Fruit fly (Drosophila melanogaster) whole organism, embryonic: ENCODE measurements around the gene rictor.

Experiments
- CG10274 ChIP-seq: fragments of 200-800 bp; sonication (Bioruptor generic); optimal IDR thresholded peaks from 3 replicates; lab custom pipeline; 2017; ENCODE audit warnings: missing biosample characterization, mild to moderate bottlenecking, missing genetic modification characterization
- CG11456 ChIP-seq: fragments of 200-800 bp; sonication (Bioruptor generic); IDR thresholded peaks from 3 replicates; pipeline ENCODE4 v1.3.6; 2022; ENCODE audit warnings: missing biosample characterization, missing genetic modification characterization
- CG13123 ChIP-seq: fragments of 200-800 bp; sonication (Bioruptor generic); optimal IDR thresholded peaks from 2 replicates; lab custom pipeline; 2016; ENCODE audit warnings: missing biosample characterization, missing genetic modification characterization
- CG14965 ChIP-seq: fragments of 200-800 bp; sonication (Bioruptor generic); optimal IDR thresholded peaks from 2 replicates; lab custom pipeline; 2016; ENCODE audit warnings: missing biosample characterization, missing genetic modification characterization, borderline replicate concordance
- CG15269 ChIP-seq: fragments of 200-800 bp; sonication (Bioruptor generic); optimal IDR thresholded peaks from 2 replicates; lab custom pipeline; 2018; ENCODE audit warnings: missing biosample characterization, mild to moderate bottlenecking, missing genetic modification characterization, moderate library complexity
- CG16779 ChIP-seq: fragments of 200-800 bp; sonication (Bioruptor generic); IDR thresholded peaks from 2 replicates; pipeline ENCODE4 v1.3.6; 2022; ENCODE audit warnings: missing biosample characterization, missing genetic modification characterization
- CG17568 ChIP-seq: fragments of 200-800 bp; sonication (Bioruptor generic); optimal IDR thresholded peaks from 2 replicates; lab custom pipeline; 2018; ENCODE audit warnings: missing biosample characterization, mild to moderate bottlenecking, missing genetic modification characterization, moderate library complexity
- CG17612 ChIP-seq: fragments of 200-800 bp; sonication (Bioruptor generic); IDR thresholded peaks from 2 replicates; pipeline ENCODE4 v1.3.6; 2022; ENCODE audit warnings: missing biosample characterization, missing genetic modification characterization
- CG30403 ChIP-seq: fragments of 200-800 bp; sonication (Bioruptor generic); optimal IDR thresholded peaks from 3 replicates; lab custom pipeline; 2016; ENCODE audit warnings: missing biosample characterization, missing genetic modification characterization
- CG34376 ChIP-seq: fragments of 200-800 bp; sonication (Bioruptor generic); optimal IDR thresholded peaks from 2 replicates; lab custom pipeline; 2018; ENCODE audit warnings: missing biosample characterization, mild to moderate bottlenecking, missing genetic modification characterization
- CG34422 ChIP-seq: fragments of 200-800 bp; sonication (Bioruptor generic); IDR thresholded peaks from 3 replicates; pipeline ENCODE4 v1.3.6; 2022; ENCODE audit warnings: missing biosample characterization, missing genetic modification characterization
- CG4328 ChIP-seq: fragments of 200-800 bp; sonication (Bioruptor generic); optimal IDR thresholded peaks from 3 replicates; lab custom pipeline; 2017; ENCODE audit warnings: missing biosample characterization, missing genetic modification reagents, missing genetic modification characterization
- CG4424 ChIP-seq: fragments of 200-800 bp; sonication (Bioruptor generic); optimal IDR thresholded peaks from 3 replicates; lab custom pipeline; 2016; ENCODE audit warnings: missing biosample characterization, missing genetic modification characterization
- CG7928 ChIP-seq: fragments of 200-800 bp; sonication (Bioruptor generic); optimal IDR thresholded peaks from 2 replicates; lab custom pipeline; 2017; ENCODE audit warnings: missing biosample characterization, mild to moderate bottlenecking, missing genetic modification characterization
- CG8388 ChIP-seq: fragments of 200-800 bp; sonication (Bioruptor generic); optimal IDR thresholded peaks from 2 replicates; lab custom pipeline; 2019; ENCODE audit warnings: missing biosample characterization, mild to moderate bottlenecking, missing genetic modification characterization, moderate library complexity
- CG9609 ChIP-seq: fragments of 200-800 bp; sonication (Bioruptor generic); optimal IDR thresholded peaks from 3 replicates; lab custom pipeline; 2016; ENCODE audit warnings: missing biosample characterization, missing genetic modification characterization
- D19A ChIP-seq: fragments of 200-800 bp; optimal IDR thresholded peaks from 3 replicates; lab custom pipeline; 2019; ENCODE audit warnings: missing biosample characterization, mild to moderate bottlenecking, missing genetic modification characterization, moderate library complexity
- D19B ChIP-seq: fragments of 200-800 bp; sonication (Bioruptor generic); optimal IDR thresholded peaks from 2 replicates; lab custom pipeline; 2017; ENCODE audit warnings: missing biosample characterization, mild to moderate bottlenecking, missing genetic modification characterization
- ERR ChIP-seq: fragments of 200-800 bp; sonication (Bioruptor generic); optimal IDR thresholded peaks from 2 replicates; lab custom pipeline; 2016; ENCODE audit warnings: missing biosample characterization, missing genetic modification characterization
- Eip74EF ChIP-seq, 2 experiments: fragments of 200-800 bp in 1 of 2; fragments of >200 bp in 1 of 2; sonication (Bioruptor generic) in 1 of 2; optimal IDR thresholded peaks; 2 replicates each; lab custom pipeline; 2017 to 2019; ENCODE audit warnings: missing biosample characterization in 2 of 2, missing genetic modification characterization in 2 of 2, mild to moderate bottlenecking in 1 of 2, moderate library complexity in 1 of 2
- GATAe ChIP-seq: fragments of 200-800 bp; sonication (Bioruptor generic); conservative IDR thresholded peaks from 2 replicates; pipeline ENCODE4 v1.3.6; 2022; ENCODE audit warnings: missing biosample characterization, missing genetic modification characterization
- HLH4C ChIP-seq: fragments of 200-800 bp; sonication (Bioruptor generic); IDR thresholded peaks from 3 replicates; pipeline ENCODE4 v1.3.6; 2022; ENCODE audit warnings: missing biosample characterization, missing genetic modification characterization; ENCODE audit not compliant: partially characterized antibody
- Hand ChIP-seq: fragments of 200-800 bp; sonication (Bioruptor generic); optimal IDR thresholded peaks from 2 replicates; lab custom pipeline; 2017; ENCODE audit warnings: mild to moderate bottlenecking, missing biosample characterization, missing genetic modification reagents, missing genetic modification characterization
- Hsf ChIP-seq: fragments of 200-800 bp; sonication (Bioruptor generic); optimal IDR thresholded peaks from 3 replicates; lab custom pipeline; 2016; ENCODE audit warnings: missing biosample characterization, missing genetic modification characterization
- Med ChIP-seq: fragments of 200-800 bp; sonication (Bioruptor generic); peaks from one replicate; lab custom pipeline; 2016; ENCODE audit warnings: missing biosample characterization, missing genetic modification characterization, mild to moderate bottlenecking, inconsistent platforms, moderate library complexity
- NC2α ChIP-seq: fragments of 200-800 bp; sonication (Bioruptor generic); optimal IDR thresholded peaks from 2 replicates; lab custom pipeline; 2016; ENCODE audit warnings: missing biosample characterization, missing genetic modification characterization
- PHDP ChIP-seq: fragments of 200-800 bp; sonication (Bioruptor generic); optimal IDR thresholded peaks from 3 replicates; lab custom pipeline; 2018; ENCODE audit warnings: missing biosample characterization, mild to moderate bottlenecking, missing genetic modification characterization, moderate library complexity
- Rfx ChIP-seq: fragments of 200-800 bp; sonication (Bioruptor generic); IDR thresholded peaks from 2 replicates; pipeline ENCODE4 v1.3.6; 2022; ENCODE audit warnings: missing biosample characterization, missing genetic modification characterization
- Sin3A ChIP-seq: fragments of >200 bp; optimal IDR thresholded peaks from 2 replicates; lab custom pipeline; 2018
- Taf1 ChIP-seq: fragments of 200-800 bp; sonication (Bioruptor generic); IDR thresholded peaks from 2 replicates; pipeline ENCODE4 v1.3.6; 2022; ENCODE audit warnings: missing biosample characterization, missing genetic modification characterization
- cg ChIP-seq: fragments of 200-800 bp; sonication (Bioruptor generic); optimal IDR thresholded peaks from 3 replicates; lab custom pipeline; 2019; ENCODE audit warnings: missing biosample characterization, mild to moderate bottlenecking, missing genetic modification characterization, moderate library complexity
- dan ChIP-seq: fragments of 200-800 bp; sonication (Bioruptor generic); IDR thresholded peaks from 2 replicates; pipeline ENCODE4 v1.3.6; 2022; ENCODE audit warnings: missing biosample characterization, missing genetic modification characterization
- exex ChIP-seq: fragments of 200-800 bp; sonication (Bioruptor generic); optimal IDR thresholded peaks from 4 replicates; lab custom pipeline; 2018; ENCODE audit warnings: missing biosample characterization, mild to moderate bottlenecking, missing genetic modification characterization, moderate library complexity
- ftz-f1 ChIP-seq: fragments of 200-800 bp; sonication (Bioruptor generic); optimal IDR thresholded peaks from 2 replicates; lab custom pipeline; 2016; ENCODE audit warnings: missing biosample characterization, missing genetic modification characterization
- hb ChIP-seq: fragments of 200-800 bp; sonication (Bioruptor generic); IDR thresholded peaks from 3 replicates; pipeline ENCODE4 v1.3.6; 2022; ENCODE audit warnings: missing biosample characterization, missing genetic modification characterization; ENCODE audit not compliant: partially characterized antibody
- hth ChIP-seq: fragments of >200 bp; optimal IDR thresholded peaks from 2 replicates; lab custom pipeline; 2017; ENCODE audit warnings: inconsistent platforms
- jing ChIP-seq: fragments of 200-800 bp; sonication (Bioruptor generic); optimal IDR thresholded peaks from 2 replicates; lab custom pipeline; 2018; ENCODE audit warnings: missing biosample characterization, mild to moderate bottlenecking, missing genetic modification characterization
- knrl ChIP-seq: fragments of 200-800 bp; sonication (Bioruptor generic); IDR thresholded peaks from 3 replicates; pipeline ENCODE4 v1.3.6; 2022; ENCODE audit warnings: missing biosample characterization, missing genetic modification characterization; ENCODE audit not compliant: partially characterized antibody
- lab ChIP-seq: fragments of 200-800 bp; sonication (Bioruptor generic); optimal IDR thresholded peaks from 3 replicates; lab custom pipeline; 2017; ENCODE audit warnings: missing biosample characterization, missing genetic modification characterization, mild to moderate bottlenecking, moderate library complexity, missing genetic modification reagents
- lbe ChIP-seq: fragments of 200-800 bp; sonication (Bioruptor generic); optimal IDR thresholded peaks from 2 replicates; lab custom pipeline; 2016; ENCODE audit warnings: missing biosample characterization, mild to moderate bottlenecking, missing genetic modification characterization
- nmo ChIP-seq: fragments of 200-800 bp; sonication (Bioruptor generic); optimal IDR thresholded peaks from 2 replicates; lab custom pipeline; 2018; ENCODE audit warnings: missing biosample characterization, mild to moderate bottlenecking, missing genetic modification characterization, moderate library complexity
- org-1 ChIP-seq: fragments of 200-800 bp; sonication (Bioruptor generic); optimal IDR thresholded peaks from 2 replicates; lab custom pipeline; 2017; ENCODE audit warnings: missing biosample characterization, missing genetic modification characterization
- p53 ChIP-seq: fragments of 200-800 bp; sonication (Bioruptor generic); optimal IDR thresholded peaks from 2 replicates; lab custom pipeline; 2016; ENCODE audit warnings: missing biosample characterization, missing genetic modification characterization
- sd ChIP-seq: fragments of 200-800 bp; sonication (Bioruptor generic); optimal IDR thresholded peaks from 3 replicates; lab custom pipeline; 2018; ENCODE audit warnings: missing biosample characterization, mild to moderate bottlenecking, missing genetic modification characterization, moderate library complexity
- sqz ChIP-seq: fragments of 200-800 bp; sonication (Bioruptor generic); optimal IDR thresholded peaks from 3 replicates; lab custom pipeline; 2018; ENCODE audit warnings: missing biosample characterization, mild to moderate bottlenecking, missing genetic modification characterization
- sr ChIP-seq: fragments of 200-800 bp; sonication (Bioruptor generic); IDR thresholded peaks from 3 replicates; pipeline ENCODE4 v1.3.6; 2022; ENCODE audit warnings: missing biosample characterization, missing genetic modification characterization
- tgo ChIP-seq: fragments of 200-800 bp; sonication (Bioruptor generic); IDR thresholded peaks from 3 replicates; pipeline ENCODE4 v1.3.6; 2022; ENCODE audit warnings: missing biosample characterization, missing genetic modification characterization
- tin ChIP-seq: fragments of 200-800 bp; sonication (Bioruptor generic); optimal IDR thresholded peaks from 3 replicates; lab custom pipeline; 2016; ENCODE audit warnings: missing biosample characterization, missing genetic modification characterization
- vnd ChIP-seq: fragments of 200-800 bp; sonication (Bioruptor generic); IDR thresholded peaks from 3 replicates; pipeline ENCODE4 v1.3.6; 2022; ENCODE audit warnings: missing biosample characterization, missing genetic modification characterization; ENCODE audit not compliant: partially characterized antibody
- zen ChIP-seq: fragments of 200-800 bp; sonication (Bioruptor generic); optimal IDR thresholded peaks from 3 replicates; lab custom pipeline; 2018; ENCODE audit warnings: missing biosample characterization, mild to moderate bottlenecking, missing genetic modification characterization, moderate library complexity
- zfh2 ChIP-seq: fragments of 200-800 bp; sonication (Bioruptor generic); optimal IDR thresholded peaks from 2 replicates; lab custom pipeline; 2016; ENCODE audit warnings: missing biosample characterization, missing genetic modification characterization

Gene rictor

DNA sequence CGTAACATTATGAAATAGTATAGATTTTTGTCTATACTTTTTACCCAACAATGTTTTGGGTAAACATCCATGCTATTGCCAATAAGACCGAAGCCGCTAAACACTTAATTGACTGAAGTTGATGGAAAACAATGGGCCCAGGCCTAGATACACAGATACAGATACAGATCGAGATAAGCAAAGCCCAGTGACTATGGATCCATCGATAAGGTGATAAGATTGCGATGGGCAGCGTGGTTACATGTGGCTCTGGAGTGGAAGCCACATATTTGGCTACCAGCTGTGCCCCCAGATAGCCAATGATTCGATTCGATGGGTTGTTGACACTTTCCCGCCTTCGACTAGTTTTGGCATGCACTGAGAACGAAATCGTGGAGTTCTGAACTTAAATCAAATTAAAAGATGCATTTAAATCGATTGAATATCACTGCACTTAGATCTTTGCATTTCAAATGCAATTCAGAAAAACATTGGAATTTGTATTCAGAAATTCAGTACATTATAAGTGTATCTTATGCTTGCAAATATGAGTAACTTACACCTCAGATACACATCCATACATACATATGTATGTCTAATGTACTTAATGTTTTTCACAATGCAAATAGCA is 20.7 kb downstream of the rictor start (continued):
- TF ChIP-seq knrl (GFP tag; lab: Robert Waterston, UW) (no peak), dan (GFP tag; lab: Robert Waterston, UW) (no peak), CG17568 (GFP tag; lab: Kevin White, UChicago) (no peak), GATAe (GFP tag; lab: Robert Waterston, UW) (no peak), PHDP (no peak), Eip74EF (GFP tag; optimal IDR thresholded peaks at IDR 0.05; lab: Kevin White, UChicago) (no peak), CG4424 (GFP tag; lab: Kevin White, UChicago) (no peak), CG10274 (no peak), sd (tag; lab: Kevin White, UChicago) (peak; percentile 33), CG17612 (GFP tag; lab: Robert Waterston, UW) (no peak), CG11456 (no peak), tin (no peak), Hsf (GFP tag; lab: Kevin White, UChicago) (no peak), hth (no peak), lab (GFP tag; lab: Kevin White, UChicago) (peak; percentile 11), CG8388 (no peak), exex (tag; lab: Kevin White, UChicago) (peak; percentile 43), CG9609 (GFP tag; lab: Kevin White, UChicago) (no peak), HLH4C (GFP tag; lab: Robert Waterston, UW) (no peak), vnd (GFP tag; lab: Robert Waterston, UW) (no peak), ERR (no peak), p53 (GFP tag; lab: Kevin White, UChicago) (no peak), CG13123 (GFP tag; lab: Kevin White, UChicago) (no peak), tgo (no peak), D19A (tag; lab: Kevin White, UChicago) (no peak), CG7928 (no peak), CG30403 (GFP tag; lab: Kevin White, UChicago) (no peak), sr (GFP tag; lab: Robert Waterston, UW) (no peak), CG34376 (peak; percentile 33), lbe (GFP tag; lab: Kevin White, UChicago) (no peak), Med (GFP tag; lab: Kevin White, UChicago) (peak; percentile 60), NC2α (GFP tag; lab: Kevin White, UChicago) (no peak), zfh2 (GFP tag; lab: Kevin White, UChicago) (no peak), Sin3A (lab: Kevin White, UChicago) (no peak), Taf1 (GFP tag; lab: Robert Waterston, UW) (no peak), jing (GFP tag; lab: Kevin White, UChicago) (no peak), CG16779 (GFP tag; lab: Robert Waterston, UW) (no peak), zen (tag; lab: Kevin White, UChicago) (no peak), nmo (GFP tag; lab: Kevin White, UChicago) (no peak), sqz (no peak), ftz-f1 (GFP tag; lab: Kevin White, UChicago) (no peak), Hand (GFP tag; lab: Kevin White, UChicago) (no peak), CG4328 (GFP tag; lab: Kevin White, UChicago) (no peak), D19B (GFP tag; lab: Kevin White, UChicago) (no peak), CG34422 (0 out of 3 replicates have a peak, but pooled peaks have one; percentile 9), hb (GFP tag; lab: Robert Waterston, UW) (no peak), org-1 (GFP tag; lab: Kevin White, UChicago) (no peak), CG15269 (tag; lab: Kevin White, UChicago) (no peak), Rfx (GFP tag; lab: Robert Waterston, UW) (0 out of 2 replicates have a peak, but pooled peaks have one; percentile 25), cg (no peak), CG14965 (no peak)
